Worm (Caenorhabditis elegans): Measurements from ENCODE around the gene cex-2.

Gene cex-2

ce11 chrII:7835314-7835713 lies at the start of gene cex-2:
cex-2 (minus strand) TSS chrII:7835414.
- TF ChIP-seq him-1 (tag; optimal IDR thresholded peaks at IDR 0.05) (no peak), dao-5 (tag; optimal IDR thresholded peaks at IDR 0.05) (no peak), W03F9.2 (tag; optimal IDR thresholded peaks at IDR 0.05) (no peak)

DNA sequence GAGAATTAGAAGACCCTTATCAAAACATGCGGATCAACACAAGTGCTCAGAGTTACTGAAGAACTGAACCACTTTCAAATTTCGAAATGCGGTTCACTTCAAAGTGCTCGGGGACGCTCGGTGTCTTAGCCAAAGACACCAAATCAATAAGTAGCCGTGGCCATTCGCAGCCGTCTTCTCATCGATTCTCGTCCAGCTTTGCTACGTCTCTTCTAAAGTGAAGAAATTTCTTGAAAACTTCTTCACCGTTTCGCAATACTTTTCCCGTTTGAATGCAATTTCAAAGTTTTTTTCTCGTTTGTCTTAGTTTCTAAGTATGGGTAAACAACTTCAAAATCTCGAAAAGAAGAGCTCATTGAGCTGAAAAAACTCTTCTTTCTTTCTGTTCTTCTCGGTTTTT lies 49.7 kb upstream of the cex-2 start:
- TF ChIP-seq W03F9.2 (tag; optimal IDR thresholded peaks at IDR 0.05) (no peak), him-1 (tag; optimal IDR thresholded peaks at IDR 0.05) (peak; percentile 16)

- TF ChIP-seq him-1 (tag; optimal IDR thresholded peaks at IDR 0.05) (no peak), W03F9.2 (tag; optimal IDR thresholded peaks at IDR 0.05) (peak; percentile 73)
Measured at ce11 chrII:7880373-7880862, 45.2 kb upstream of the cex-2 start, which contains the start of gene perm-1. perm-1 (plus strand) TSS chrII:7880812.

- TF ChIP-seq W03F9.2 (tag; optimal IDR thresholded peaks at IDR 0.05), result no peak
Measured at ce11 chrII:7879266-7879718, 44.1 kb upstream of the cex-2 start, which contains the start of the genes vha-4 and T01H3.5. vha-4 (minus strand) TSS chrII:7879316. T01H3.5 (plus strand) TSS chrII:7879616.

DNA sequence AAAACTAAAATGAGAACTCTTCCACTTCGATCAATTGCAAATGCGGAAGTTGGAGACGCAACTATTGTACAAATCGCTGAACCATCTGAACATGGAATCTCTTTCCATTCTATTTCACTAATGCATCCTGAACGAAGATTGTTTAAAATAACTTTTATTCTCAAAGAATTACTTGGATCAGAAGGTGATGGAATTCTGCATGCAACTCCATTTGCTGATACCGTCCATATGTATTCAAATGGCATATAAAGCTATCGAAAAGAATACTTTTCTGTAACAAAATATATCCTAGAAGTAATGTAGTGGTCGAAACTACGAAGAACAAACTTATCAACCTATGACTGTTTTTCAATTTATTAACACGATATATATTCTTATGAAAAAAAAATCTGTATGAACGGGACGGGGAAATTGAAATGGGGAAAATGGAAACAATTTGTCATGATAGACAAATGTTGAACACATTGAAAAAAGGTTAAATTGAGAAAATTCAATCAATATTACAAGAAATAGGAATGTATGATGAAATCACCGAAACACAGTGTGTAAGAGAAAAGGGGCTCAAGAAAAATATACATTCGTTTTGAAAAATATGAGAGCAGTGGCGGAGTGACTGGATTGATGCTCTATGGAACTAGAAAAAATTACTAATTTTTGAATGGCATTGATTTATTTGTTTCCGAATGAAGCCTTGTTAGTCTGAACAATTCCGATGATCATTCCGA lies 42.7 kb upstream of the cex-2 start, which contains the start of gene T01H3.2:
Gene T01H3.2 (minus strand): TSS at position 251 of the 725 bp plus-strand sequence.
- TF ChIP-seq W03F9.2 (tag; optimal IDR thresholded peaks at IDR 0.05) (no peak), him-1 (tag; optimal IDR thresholded peaks at IDR 0.05) (no peak), dao-5 (tag; optimal IDR thresholded peaks at IDR 0.05) (no peak)

ce11 chrII:7873843-7874372 lies 38.7 kb upstream of the cex-2 start, which contains the start of gene T01H3.3:
T01H3.3 (minus strand) TSS chrII:7873893.
- TF ChIP-seq him-1 (tag; optimal IDR thresholded peaks at IDR 0.05), result no peak
- TF ChIP-seq W03F9.2 (tag; optimal IDR thresholded peaks at IDR 0.05), result peak; percentile 20

DNA sequence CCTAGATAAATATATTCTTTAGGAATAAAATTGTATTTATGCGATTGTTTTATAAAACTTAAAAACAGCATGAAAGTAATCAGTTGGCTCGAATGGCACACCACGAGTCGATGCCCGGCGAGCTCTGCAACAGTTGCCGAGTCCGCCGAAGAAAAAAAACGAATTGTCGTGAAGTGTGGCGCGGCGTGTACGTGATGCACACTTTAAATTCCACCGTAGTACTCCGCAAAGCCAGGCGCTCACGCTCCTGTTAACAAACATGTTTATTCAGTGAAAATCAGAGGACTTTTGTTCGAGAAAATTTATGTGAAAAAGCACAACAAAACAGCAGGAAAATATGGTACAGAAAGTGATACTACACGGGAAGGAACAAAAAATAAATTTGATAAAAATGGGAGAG lies 35.4 kb upstream of the cex-2 start:
- peak; percentile 3 for TF ChIP-seq W03F9.2 (tag; optimal IDR thresholded peaks at IDR 0.05)
- no peak for TF ChIP-seq dao-5 (tag; optimal IDR thresholded peaks at IDR 0.05)

DNA sequence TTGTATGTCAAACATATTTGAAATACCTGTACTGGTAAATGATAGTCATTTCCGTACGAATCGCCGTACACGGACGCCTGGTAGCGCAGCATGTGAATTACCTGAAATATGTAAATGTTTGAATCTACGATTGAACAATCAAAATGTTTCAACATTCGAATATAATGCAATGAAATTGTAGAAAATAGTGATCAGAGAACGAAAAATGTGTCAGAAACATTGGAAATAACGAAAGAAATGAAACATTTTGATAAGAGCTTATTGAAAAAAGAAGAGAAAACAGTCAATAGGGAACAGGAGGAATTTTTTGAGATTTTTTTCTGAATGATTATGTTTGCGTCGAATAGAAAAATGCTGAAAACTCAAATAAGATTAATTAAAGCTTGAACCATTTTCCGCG lies 34.8 kb upstream of the cex-2 start, which contains the start of gene ztf-17:
Gene ztf-17 (minus strand): TSS at position 101 of the 400 bp plus-strand sequence.
- TF ChIP-seq him-1 (tag; optimal IDR thresholded peaks at IDR 0.05) (no peak), W03F9.2 (tag; optimal IDR thresholded peaks at IDR 0.05) (no peak), dao-5 (tag; optimal IDR thresholded peaks at IDR 0.05) (no peak)

ce11 chrII:7866081-7866480 lies 30.9 kb upstream of the cex-2 start:
- TF ChIP-seq W03F9.2 (tag; optimal IDR thresholded peaks at IDR 0.05) (no peak), dao-5 (tag; optimal IDR thresholded peaks at IDR 0.05) (no peak), him-1 (tag; optimal IDR thresholded peaks at IDR 0.05) (no peak)

- no peak for TF ChIP-seq W03F9.2 (tag; optimal IDR thresholded peaks at IDR 0.05)
- TF ChIP-seq dao-5 (tag; optimal IDR thresholded peaks at IDR 0.05), result no peak
- no peak for TF ChIP-seq him-1 (tag; optimal IDR thresholded peaks at IDR 0.05)
Measured at ce11 chrII:7864892-7865291, 29.7 kb upstream of the cex-2 start.

DNA sequence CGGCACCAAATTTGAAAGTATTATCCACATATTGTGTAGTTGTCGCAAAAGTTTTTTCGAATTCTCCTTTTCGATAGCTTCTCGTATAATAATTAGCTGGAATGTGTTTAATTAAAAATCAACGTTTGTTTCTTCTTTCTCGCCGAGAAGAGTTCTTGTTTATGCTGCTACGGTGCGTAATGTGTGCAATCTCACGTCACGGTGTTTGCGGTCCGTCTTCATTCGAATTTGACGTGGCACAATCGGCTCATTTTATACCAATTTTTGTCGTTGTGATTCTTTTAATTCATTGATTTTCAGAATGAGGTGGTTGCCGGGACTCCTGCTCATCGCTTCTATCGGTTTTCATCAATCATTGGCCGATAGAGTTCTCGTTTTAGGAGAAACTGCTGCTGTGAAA lies 29.0 kb upstream of the cex-2 start, which contains the start of gene ostb-1:
Gene ostb-1 (plus strand): TSS at position 301 of the 400 bp plus-strand sequence.
- TF ChIP-seq dao-5 (tag; optimal IDR thresholded peaks at IDR 0.05) (no peak), W03F9.2 (tag; optimal IDR thresholded peaks at IDR 0.05) (no peak), him-1 (tag; optimal IDR thresholded peaks at IDR 0.05) (no peak)

ce11 chrII:7863480-7864125 lies 28.4 kb upstream of the cex-2 start:
- TF ChIP-seq him-1 (tag; optimal IDR thresholded peaks at IDR 0.05) (no peak), dao-5 (tag; optimal IDR thresholded peaks at IDR 0.05) (no peak), W03F9.2 (tag; optimal IDR thresholded peaks at IDR 0.05) (no peak)

DNA sequence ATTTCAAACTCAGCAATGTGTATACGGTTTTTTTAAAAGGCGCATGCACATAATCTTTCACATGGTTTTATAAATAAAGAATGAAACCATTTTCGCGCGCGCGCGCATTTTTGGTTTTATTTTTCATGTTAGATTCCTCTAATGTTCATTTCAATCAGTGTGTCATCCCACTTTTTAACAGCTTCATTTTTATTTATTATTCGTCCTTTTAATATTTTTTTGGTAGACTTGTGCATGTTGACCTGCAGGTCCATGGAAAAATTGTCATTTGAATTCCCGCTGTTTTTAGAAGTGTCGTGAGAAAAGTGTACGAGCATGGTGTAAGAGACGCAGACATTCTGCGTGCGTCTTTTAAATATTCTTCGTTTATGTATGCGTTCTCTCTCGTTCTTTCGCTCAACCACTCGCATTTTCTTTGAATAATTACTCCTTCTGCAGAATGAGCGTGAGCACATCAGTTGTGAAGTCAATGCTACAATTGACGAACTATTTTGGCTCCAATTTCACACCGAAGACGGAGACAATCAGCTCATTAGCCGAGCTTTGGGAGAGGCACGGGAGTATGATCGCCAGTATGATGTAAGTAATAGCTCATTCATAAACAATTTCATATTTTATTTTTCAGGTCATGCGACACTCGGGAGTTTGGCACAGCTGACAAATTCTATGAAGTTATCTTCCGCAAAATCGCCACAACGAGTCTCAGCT lies 25.2 kb upstream of the cex-2 start, which contains the start of gene lin-5:
Gene lin-5 (plus strand): TSS at position 354 of the 708 bp plus-strand sequence.
- TF ChIP-seq him-1 (tag; optimal IDR thresholded peaks at IDR 0.05), result no peak
- peak; percentile 68 for TF ChIP-seq W03F9.2 (tag; optimal IDR thresholded peaks at IDR 0.05)

All from whole organism, L4/young adult.